Fruit fly (Drosophila melanogaster): ENCODE results near the gene Sfp87B.
A peak's percentile ranks its signal among the peaks of the same experiment; 100 is the strongest.

Sfp87B gene

DNA sequence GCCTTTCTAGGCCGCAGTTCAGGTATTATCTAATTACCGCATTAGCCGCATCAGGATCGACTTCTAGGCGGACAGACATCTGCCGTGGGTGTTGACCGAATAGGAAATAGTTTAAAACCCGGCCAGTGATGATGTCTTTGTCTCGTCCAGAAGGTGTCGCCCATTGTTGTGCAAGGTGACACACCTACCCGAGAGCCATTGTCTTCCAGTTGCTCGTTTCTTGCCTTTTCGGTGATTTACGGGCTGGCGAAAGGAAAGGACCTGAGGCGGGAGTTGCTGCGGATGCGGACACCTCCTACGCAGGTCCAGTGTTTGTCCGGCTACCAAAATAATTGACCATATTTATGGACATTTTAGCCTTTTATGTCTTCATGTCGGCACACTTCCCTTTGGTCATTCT, 24.7 kb upstream of the Sfp87B start:
- TF ChIP-seq CG11762 (GFP tag; optimal IDR thresholded peaks at IDR 0.05; ENCODE audit: insufficient read depth) (no peak), OdsH (GFP tag; optimal IDR thresholded peaks at IDR 0.05) (no peak), salr (GFP tag; optimal IDR thresholded peaks at IDR 0.05) (no peak), CG6163 (GFP tag; IDR thresholded peaks at IDR 0.05) (no peak), CG34406 (GFP tag; optimal IDR thresholded peaks at IDR 0.05) (no peak), acj6 (GFP tag; optimal IDR thresholded peaks at IDR 0.05) (no peak), CG3919 (GFP tag; optimal IDR thresholded peaks at IDR 0.05) (no peak), CG10631 (GFP tag; optimal IDR thresholded peaks at IDR 0.05) (no peak), CG6792 (GFP tag; optimal IDR thresholded peaks at IDR 0.05) (no peak)

DNA sequence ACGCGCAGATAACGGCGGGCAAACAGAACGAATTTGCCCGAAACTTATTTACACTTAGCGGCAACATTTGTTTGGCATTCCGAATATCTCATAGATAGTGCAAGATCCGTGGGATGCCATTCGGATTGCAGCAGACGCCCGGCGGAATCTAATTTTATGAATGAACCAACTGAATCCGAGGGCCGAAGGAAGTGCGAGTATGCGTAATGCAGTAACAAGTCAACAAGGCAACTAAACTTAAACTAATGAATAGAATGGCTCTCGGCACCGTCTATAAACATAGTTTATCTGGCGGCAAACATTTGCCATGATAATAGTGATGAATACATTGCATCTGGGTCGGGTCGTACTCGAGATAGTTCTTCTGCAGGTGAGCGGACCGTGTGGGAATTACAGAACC, 22.7 kb upstream of the Sfp87B start:
- TF ChIP-seq CG7368 (GFP tag; optimal IDR thresholded peaks at IDR 0.05) (no peak), Lpt (GFP tag; optimal IDR thresholded peaks at IDR 0.05) (no peak), Eip75B (GFP tag; optimal IDR thresholded peaks at IDR 0.05) (no peak), Sox15 (GFP tag; optimal IDR thresholded peaks at IDR 0.05) (no peak), CG4318 (GFP tag; optimal IDR thresholded peaks at IDR 0.05) (no peak), net (GFP tag; optimal IDR thresholded peaks at IDR 0.05) (no peak), fkh (GFP tag; optimal IDR thresholded peaks at IDR 0.05) (peak; percentile 73), CG8319 (GFP tag; optimal IDR thresholded peaks at IDR 0.05) (no peak)

DNA sequence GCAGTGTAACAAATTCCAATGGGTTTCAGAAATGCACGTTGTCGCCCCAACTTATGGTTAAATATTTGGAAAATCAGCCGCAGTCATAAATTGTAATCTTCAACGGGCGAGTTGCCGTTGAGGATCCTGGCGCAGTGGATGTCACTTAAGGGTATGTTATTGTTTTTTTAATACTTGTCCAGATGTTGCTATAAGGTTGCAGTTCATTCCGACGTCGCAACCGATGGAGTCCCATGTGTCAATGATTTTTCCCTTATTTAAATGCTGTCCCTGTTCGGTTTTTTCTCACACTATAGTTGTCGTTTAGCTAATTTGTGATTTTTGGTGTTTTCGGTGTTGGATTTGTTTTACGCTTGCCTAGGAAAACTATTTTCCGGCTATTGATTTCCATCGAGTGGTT, 21.4 kb upstream of the Sfp87B start:
- TF ChIP-seq CG6854 (GFP tag; optimal IDR thresholded peaks at IDR 0.05) (no peak), fkh (GFP tag; optimal IDR thresholded peaks at IDR 0.05) (no peak), Hr38 (GFP tag; optimal IDR thresholded peaks at IDR 0.05) (no peak), Blimp-1 (GFP tag; optimal IDR thresholded peaks at IDR 0.05) (no peak), CG6808 (GFP tag; optimal IDR thresholded peaks at IDR 0.05) (no peak), salr (GFP tag; optimal IDR thresholded peaks at IDR 0.05) (no peak), pdm3 (GFP tag; optimal IDR thresholded peaks at IDR 0.05) (no peak), CG31627 (GFP tag; optimal IDR thresholded peaks at IDR 0.05) (no peak), CG4318 (GFP tag; optimal IDR thresholded peaks at IDR 0.05) (no peak)

DNA sequence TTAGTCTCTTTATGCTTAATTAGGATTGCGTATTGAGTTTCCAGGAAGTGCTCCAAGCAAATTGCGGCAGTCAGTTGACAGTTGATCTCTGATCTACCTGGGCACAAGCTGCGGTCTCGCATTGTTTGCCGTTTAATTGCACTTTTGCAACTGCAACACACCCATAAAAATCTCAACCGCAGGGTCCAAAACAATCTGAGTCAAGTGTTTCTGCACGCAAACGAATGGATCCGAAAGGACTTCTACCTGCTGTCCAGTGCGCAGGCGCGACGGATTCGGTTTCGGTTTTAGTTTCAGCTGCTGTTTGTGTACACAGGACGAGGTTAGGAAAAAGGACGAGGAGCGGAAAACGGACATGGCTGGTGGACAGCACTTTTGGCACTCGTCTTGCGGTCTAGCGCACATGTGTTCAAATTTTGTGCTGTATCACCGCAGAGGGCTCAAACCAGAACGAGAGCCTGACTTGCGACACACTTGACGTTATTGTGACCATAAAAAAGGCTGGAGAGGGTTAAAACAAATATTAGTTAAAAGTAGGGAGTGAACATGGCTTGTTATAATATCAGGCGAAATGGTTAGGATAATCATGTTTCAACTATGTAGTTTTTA, 20.4 kb upstream of the Sfp87B start:
- TF ChIP-seq cyc (GFP tag; optimal IDR thresholded peaks at IDR 0.05) (no peak), CG8319 (GFP tag; optimal IDR thresholded peaks at IDR 0.05) (no peak), topi (GFP tag; optimal IDR thresholded peaks at IDR 0.05) (no peak), CG32006 (GFP tag; optimal IDR thresholded peaks at IDR 0.05) (no peak), Sox14 (GFP tag; optimal IDR thresholded peaks at IDR 0.05) (no peak), salr (GFP tag; optimal IDR thresholded peaks at IDR 0.05) (no peak), CG16779 (tag; optimal IDR thresholded peaks at IDR 0.05) (no peak), CG3919 (GFP tag; optimal IDR thresholded peaks at IDR 0.05) (no peak), Eip75B (GFP tag; optimal IDR thresholded peaks at IDR 0.05) (no peak), Eip78C (GFP tag) (no peak), CG1621 (tag; optimal IDR thresholded peaks at IDR 0.05) (no peak), Lpt (GFP tag; optimal IDR thresholded peaks at IDR 0.05) (no peak), Eip93F (GFP tag; optimal IDR thresholded peaks at IDR 0.05) (no peak), Smox (GFP tag; optimal IDR thresholded peaks at IDR 0.05) (no peak), CG4318 (GFP tag; optimal IDR thresholded peaks at IDR 0.05) (no peak), achi (GFP tag; optimal IDR thresholded peaks at IDR 0.05) (no peak), Met (GFP tag; optimal IDR thresholded peaks at IDR 0.05) (no peak), acj6 (GFP tag; optimal IDR thresholded peaks at IDR 0.05) (no peak), Ets21C (GFP tag; optimal IDR thresholded peaks at IDR 0.05) (no peak), Blimp-1 (GFP tag; optimal IDR thresholded peaks at IDR 0.05) (no peak)

DNA sequence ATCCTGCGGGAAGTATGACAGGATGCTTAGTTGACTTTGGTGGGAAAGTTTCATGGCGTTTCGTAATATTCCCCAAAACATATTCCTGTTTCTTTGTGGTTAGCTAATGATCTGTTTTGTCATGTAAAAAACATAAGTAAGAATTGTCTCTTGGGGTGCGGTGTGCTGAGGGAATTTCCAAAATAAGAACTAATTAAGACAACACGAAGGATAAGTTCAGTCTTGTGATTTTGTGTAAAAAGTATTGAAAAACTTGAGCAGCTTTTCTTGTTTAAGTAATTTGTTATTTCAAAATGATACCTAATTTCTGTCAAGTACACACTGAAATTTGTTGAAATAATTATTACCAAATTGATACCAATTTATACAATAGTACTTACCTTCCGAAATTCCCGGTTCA, 19.0 kb upstream of the Sfp87B start, which contains the start of gene CG3942:
Gene CG3942, plus strand, starts transcription at position 301 of the 400 bp plus-strand sequence.
- no peak for TF ChIP-seq vri (GFP tag; optimal IDR thresholded peaks at IDR 0.05)
- TF ChIP-seq fkh (GFP tag; optimal IDR thresholded peaks at IDR 0.05): no peak
- no peak for TF ChIP-seq CG16779 (tag; optimal IDR thresholded peaks at IDR 0.05)
- no peak for TF ChIP-seq CG3919 (GFP tag; optimal IDR thresholded peaks at IDR 0.05)
- no peak for TF ChIP-seq CG6163 (GFP tag; IDR thresholded peaks at IDR 0.05)
- no peak for TF ChIP-seq CG7368 (GFP tag; optimal IDR thresholded peaks at IDR 0.05)
- TF ChIP-seq Smox (GFP tag; optimal IDR thresholded peaks at IDR 0.05): no peak
- TF ChIP-seq net (GFP tag; optimal IDR thresholded peaks at IDR 0.05): no peak
- no peak for TF ChIP-seq lz (GFP tag; optimal IDR thresholded peaks at IDR 0.05)
- no peak for TF ChIP-seq Hr4 (GFP tag; optimal IDR thresholded peaks at IDR 0.05)
- TF ChIP-seq CG11762 (GFP tag; optimal IDR thresholded peaks at IDR 0.05; ENCODE audit: insufficient read depth): no peak
- TF ChIP-seq CG15336 (GFP tag; IDR thresholded peaks at IDR 0.05): no peak
- TF ChIP-seq CG8119 (GFP tag; IDR thresholded peaks at IDR 0.05): no peak
- TF ChIP-seq OdsH (GFP tag; optimal IDR thresholded peaks at IDR 0.05): no peak
- TF ChIP-seq CG32006 (GFP tag; optimal IDR thresholded peaks at IDR 0.05): no peak
- TF ChIP-seq Eip78C (GFP tag): no peak
- TF ChIP-seq eg (GFP tag; IDR thresholded peaks at IDR 0.05): no peak
- no peak for TF ChIP-seq CG6808 (GFP tag; optimal IDR thresholded peaks at IDR 0.05)
